Worm (Caenorhabditis elegans): ENCODE measurements around the gene ndx-2.

Gene ndx-2

DNA sequence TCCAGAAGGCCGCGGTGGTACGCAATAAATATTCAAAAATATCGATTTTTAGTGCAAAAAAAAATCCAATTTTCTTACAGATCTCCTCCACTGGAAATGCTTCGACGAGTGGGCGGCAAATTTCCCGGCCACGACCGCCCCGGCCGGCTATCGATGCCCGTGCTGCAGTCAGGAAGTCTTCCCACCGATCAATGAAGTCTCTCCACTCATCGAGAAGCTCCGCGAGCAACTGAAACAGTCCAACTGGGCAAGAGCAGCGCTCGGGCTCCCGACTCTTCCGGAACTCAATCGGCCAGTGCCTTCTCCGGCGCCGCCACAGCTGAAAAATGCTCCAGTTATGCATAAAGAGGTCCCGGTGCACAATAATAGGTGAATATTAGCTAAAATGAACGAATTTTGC, 31.1 kb upstream of the ndx-2 start, which contains the start of gene Y45G12B.3:
Gene Y45G12B.3, minus strand, starts transcription at position 320 of the 400 bp plus-strand sequence.
- TF ChIP-seq egl-43 (GFP tag; IDR thresholded peaks at IDR 0.05) (0 out of 2 replicates have a peak, but pooled peaks have one; percentile 35), hlh-11 (tag; optimal IDR thresholded peaks at IDR 0.05) (no peak), saeg-2 (GFP tag; IDR thresholded peaks at IDR 0.05) (no peak), set-16 (GFP tag; IDR thresholded peaks at IDR 0.05) (peak; percentile 86), nhr-25 (tag; optimal IDR thresholded peaks at IDR 0.05; ENCODE audit: borderline replicate concordance, insufficient read depth) (no peak), nhr-77 (tag; optimal IDR thresholded peaks at IDR 0.05) (no peak)

DNA sequence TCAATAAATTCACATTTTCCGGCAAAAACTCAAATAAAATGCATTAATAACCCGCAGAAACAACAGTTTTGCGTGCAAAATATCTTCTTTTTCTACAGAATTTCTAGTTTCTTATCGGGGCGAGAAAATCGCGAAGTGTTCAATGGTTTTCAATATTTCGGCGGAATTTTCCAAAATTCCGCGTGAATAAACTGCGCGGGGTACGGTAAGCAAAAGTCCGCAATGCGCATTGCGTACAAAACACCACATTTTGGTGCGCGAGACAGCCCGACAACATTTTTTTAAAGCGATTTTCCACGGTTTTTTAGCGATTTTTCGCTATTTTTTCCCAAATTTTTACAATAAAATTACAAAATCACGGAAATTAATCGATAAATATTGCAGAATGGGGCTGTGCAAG, 29.6 kb upstream of the ndx-2 start, which contains the start of gene Y45G12B.2:
Gene Y45G12B.2, plus strand, starts transcription at position 383 of the 400 bp plus-strand sequence.
- no peak for TF ChIP-seq ztf-7 (tag; optimal IDR thresholded peaks at IDR 0.05)
- no peak for TF ChIP-seq fkh-10 (GFP tag; optimal IDR thresholded peaks at IDR 0.05)
- no peak for TF ChIP-seq duxl-1 (tag; optimal IDR thresholded peaks at IDR 0.05; ENCODE audit: poor library complexity)
- peak; percentile 54 for TF ChIP-seq dve-1 (tag; optimal IDR thresholded peaks at IDR 0.05; ENCODE audit: insufficient read depth)
- TF ChIP-seq aha-1 (tag) = no peak
- TF ChIP-seq lsy-2 (tag; optimal IDR thresholded peaks at IDR 0.05) = peak; percentile 95 to 99
- no peak for TF ChIP-seq ZK546.5 (tag; optimal IDR thresholded peaks at IDR 0.05)
- TF ChIP-seq lin-29 (GFP tag; IDR thresholded peaks at IDR 0.05) = no peak
- TF ChIP-seq unc-62 (GFP tag; optimal IDR thresholded peaks at IDR 0.05 in 1 of 2) = no peak
- no peak for TF ChIP-seq unc-62 (tag; optimal IDR thresholded peaks at IDR 0.05)
- TF ChIP-seq ZK337.2 (GFP tag; IDR thresholded peaks at IDR 0.05) = no peak
- no peak for TF ChIP-seq dmd-8 (GFP tag; IDR thresholded peaks at IDR 0.05)
- TF ChIP-seq nhr-77 (tag; optimal IDR thresholded peaks at IDR 0.05) = peak; percentile 72
- TF ChIP-seq F26F4.8 (GFP tag; conservative IDR thresholded peaks at IDR 0.05) = no peak
- TF ChIP-seq spr-1 (tag; optimal IDR thresholded peaks at IDR 0.05) = no peak
- no peak for TF ChIP-seq mxl-2 (GFP tag; conservative IDR thresholded peaks at IDR 0.05)
- TF ChIP-seq hmg-1.1 (GFP tag; IDR thresholded peaks at IDR 0.05) = peak; percentile 64; the same call in 1 of the 2 replicates
- no peak for TF ChIP-seq egl-43 (GFP tag; IDR thresholded peaks at IDR 0.05)
- no peak for TF ChIP-seq daf-8 (GFP tag; IDR thresholded peaks at IDR 0.05)
- no peak for TF ChIP-seq set-16 (GFP tag; IDR thresholded peaks at IDR 0.05)
- no peak for TF ChIP-seq F44E2.7 (GFP tag; IDR thresholded peaks at IDR 0.05)
- no peak for TF ChIP-seq Y48G9A.11 (GFP tag; IDR thresholded peaks at IDR 0.05)
- no peak for TF ChIP-seq D1046.2 (GFP tag; IDR thresholded peaks at IDR 0.05)
- TF ChIP-seq ztf-11 (tag; optimal IDR thresholded peaks at IDR 0.05) = no peak
- TF ChIP-seq pha-4 (GFP tag; IDR thresholded peaks at IDR 0.05) = no peak
- TF ChIP-seq pha-4 (tag; optimal IDR thresholded peaks at IDR 0.05) = no peak
- TF ChIP-seq lin-13 (GFP tag; optimal IDR thresholded peaks at IDR 0.05) = no peak
- peak; percentile 31 for TF ChIP-seq rbr-2 (tag; optimal IDR thresholded peaks at IDR 0.05)
- 0 out of 2 replicates have a peak, but pooled peaks have one; percentile 17 for TF ChIP-seq dmd-6 (GFP tag; IDR thresholded peaks at IDR 0.05)
- no peak for TF ChIP-seq php-3 (GFP tag; IDR thresholded peaks at IDR 0.05)
- 0 out of 2 replicates have a peak, but pooled peaks have one; percentile 29 for TF ChIP-seq arid-1 (GFP tag; conservative IDR thresholded peaks at IDR 0.05)
- TF ChIP-seq lin-38 (GFP tag; IDR thresholded peaks at IDR 0.05) = peak; percentile 80
- no peak for TF ChIP-seq daf-12 (tag; optimal IDR thresholded peaks at IDR 0.05)
- no peak for TF ChIP-seq tra-1 (GFP tag; IDR thresholded peaks at IDR 0.05)
- TF ChIP-seq pqm-1 (tag; optimal IDR thresholded peaks at IDR 0.05) = no peak
- TF ChIP-seq lim-7 (GFP tag; IDR thresholded peaks at IDR 0.05) = 0 out of 2 replicates have a peak, but pooled peaks have one; percentile 21
- no peak for TF ChIP-seq gei-8 (GFP tag; optimal IDR thresholded peaks at IDR 0.05)
- TF ChIP-seq sdz-12 (GFP tag; optimal IDR thresholded peaks at IDR 0.05) = no peak
- TF ChIP-seq zag-1 (tag; optimal IDR thresholded peaks at IDR 0.05) = no peak
- no peak for TF ChIP-seq attf-4 (tag; optimal IDR thresholded peaks at IDR 0.05)
- peak in 1 of 2 experiments; percentile 53 for TF ChIP-seq hif-1 (tag; optimal IDR thresholded peaks at IDR 0.05)
- no peak for TF ChIP-seq daf-16 (GFP tag; optimal IDR thresholded peaks at IDR 0.05)
- TF ChIP-seq daf-16 (tag; optimal IDR thresholded peaks at IDR 0.05) = peak; percentile 30
- no peak for TF ChIP-seq T20F7.1 (GFP tag; optimal IDR thresholded peaks at IDR 0.05)
- no peak for TF ChIP-seq dmd-9 (GFP tag; IDR thresholded peaks at IDR 0.05)
- peak; percentile 44 for TF ChIP-seq hlh-11 (tag; optimal IDR thresholded peaks at IDR 0.05)
- peak; percentile 72 for TF ChIP-seq dpl-1 (GFP tag; optimal IDR thresholded peaks at IDR 0.05)
